Worm (Caenorhabditis elegans) whole organism, L1 larva: ENCODE data around the gene rmh-2.

Experiments
- C04F5.9 ChIP-seq: sonication (generic microtip); optimal IDR thresholded peaks from 2 replicates; lab custom pipeline; 2016; ENCODE audit warnings: missing genetic modification characterization, missing compliant biosample characterization
- ama-1 ChIP-seq: fragments of 150-350 bp; optimal IDR thresholded peaks from 2 replicates; lab custom pipeline; 2014
- ceh-90 ChIP-seq: sonication (generic microtip); optimal IDR thresholded peaks from 2 replicates; lab custom pipeline; 2016; ENCODE audit warnings: missing genetic modification characterization, missing compliant biosample characterization
- efl-3 ChIP-seq: fragments of 200-800 bp; sonication (Bioruptor generic); optimal IDR thresholded peaks from 2 replicates; lab custom pipeline; 2018; ENCODE audit warnings: mild to moderate bottlenecking, missing genetic modification characterization, missing compliant biosample characterization
- egl-13 ChIP-seq: sonication (generic microtip); optimal IDR thresholded peaks from 2 replicates; lab custom pipeline; 2016; ENCODE audit warnings: missing genotype, missing genetic modification reagents, missing genetic modification characterization, missing compliant biosample characterization
- ets-5 ChIP-seq: fragments of 200-800 bp; sonication (Bioruptor generic); IDR thresholded peaks from 2 replicates; pipeline ENCODE4 v1.3.6; 2022; ENCODE audit warnings: missing genetic modification characterization, missing compliant biosample characterization
- irx-1 ChIP-seq: sonication (generic microtip); optimal IDR thresholded peaks from 2 replicates; lab custom pipeline; 2016; ENCODE audit warnings: missing genetic modification characterization, missing compliant biosample characterization
- jun-1 ChIP-seq: fragments of 150-350 bp; optimal IDR thresholded peaks from 2 replicates; lab custom pipeline; 2014; ENCODE audit warnings: missing biosample characterization, missing genetic modification reagents, missing genetic modification characterization
- lin-14 ChIP-seq: fragments of 200-800 bp; sonication (Bioruptor generic); optimal IDR thresholded peaks from 2 replicates; lab custom pipeline; 2018; ENCODE audit warnings: mild to moderate bottlenecking, missing genetic modification characterization, moderate library complexity, missing compliant biosample characterization
- lin-39 ChIP-seq: fragments of 150-350 bp; optimal IDR thresholded peaks from 2 replicates; lab custom pipeline; 2014; ENCODE audit warnings: missing biosample characterization, missing genetic modification reagents, missing genetic modification characterization
- mef-2 ChIP-seq: fragments of 150-350 bp; optimal IDR thresholded peaks from 2 replicates; lab custom pipeline; 2014; ENCODE audit warnings: missing biosample characterization, missing genetic modification characterization
- nhr-11 ChIP-seq: fragments of 150-350 bp; optimal IDR thresholded peaks from 2 replicates; lab custom pipeline; 2014; ENCODE audit warnings: missing biosample characterization, missing genetic modification characterization
- nhr-20 ChIP-seq: sonication (generic microtip); optimal IDR thresholded peaks from 2 replicates; lab custom pipeline; 2016; ENCODE audit warnings: mild to moderate bottlenecking, missing genetic modification characterization, missing compliant biosample characterization
- nhr-76 ChIP-seq: sonication (generic microtip); optimal IDR thresholded peaks from 2 replicates; lab custom pipeline; 2017; ENCODE audit warnings: missing biosample characterization, missing genetic modification characterization
- nhr-84 ChIP-seq: sonication (generic microtip); optimal IDR thresholded peaks from 2 replicates; lab custom pipeline; 2017; ENCODE audit warnings: missing biosample characterization, missing genetic modification characterization
- pqm-1 ChIP-seq: sonication (generic microtip); optimal IDR thresholded peaks from 3 replicates; lab custom pipeline; 2017; ENCODE audit warnings: missing biosample characterization, missing genetic modification characterization
- skn-1 ChIP-seq: fragments of 150-350 bp; optimal IDR thresholded peaks from 2 replicates; lab custom pipeline; 2014; ENCODE audit warnings: missing biosample characterization, missing genetic modification characterization
- sox-4 ChIP-seq: sonication (generic microtip); optimal IDR thresholded peaks from 2 replicates; lab custom pipeline; 2016; ENCODE audit warnings: missing genetic modification characterization, missing compliant biosample characterization
- tbx-2 ChIP-seq: sonication (generic microtip); optimal IDR thresholded peaks from 2 replicates; lab custom pipeline; 2016; ENCODE audit warnings: missing genetic modification characterization, missing compliant biosample characterization
- unc-30 ChIP-seq: sonication (generic microtip); optimal IDR thresholded peaks from 2 replicates; lab custom pipeline; 2017; ENCODE audit warnings: missing biosample characterization, missing genetic modification characterization
- zag-1 ChIP-seq: fragments of 150-350 bp; optimal IDR thresholded peaks from 2 replicates; lab custom pipeline; 2014; ENCODE audit warnings: missing biosample characterization, missing genetic modification characterization
- ztf-11 ChIP-seq, 2 experiments: sonication (generic microtip); optimal IDR thresholded peaks; 2 replicates each; lab custom pipeline; 2016 to 2017; ENCODE audit warnings: missing genetic modification characterization in 2 of 2, missing biosample characterization in 1 of 2, missing compliant biosample characterization in 1 of 2

rmh-2 gene

ce11 chrV:9879867-9880266, 50.7 kb downstream of the rmh-2 start, which contains the start of gene sdz-31 (continued):
- TF ChIP-seq C04F5.9 (tag; lab: Kevin White, UChicago) (no peak), ets-5 (GFP tag; lab: Robert Waterston, UW) (no peak), nhr-76 (no peak), unc-30 (tag; lab: Kevin White, UChicago) (no peak)

ce11 chrV:9879404-9879803, 51.2 kb downstream of the rmh-2 start, which contains the start of gene srab-26:
Gene srab-26 (minus strand): TSS chrV:9879504.
- TF ChIP-seq zag-1 (tag; lab: Kevin White, UChicago): no peak
- TF ChIP-seq egl-13 (tag; lab: Kevin White, UChicago): no peak
- no peak for TF ChIP-seq lin-39 (tag; lab: Kevin White, UChicago)
- no peak for TF ChIP-seq nhr-84 (tag; lab: Kevin White, UChicago)
- no peak for TF ChIP-seq ama-1 (lab: Kevin White, UChicago)
- no peak for TF ChIP-seq pqm-1 (tag; lab: Kevin White, UChicago)
- no peak for TF ChIP-seq skn-1
- no peak for TF ChIP-seq ztf-11 (tag; optimal IDR thresholded peaks at IDR 0.05; lab: Kevin White, UChicago)
- TF ChIP-seq lin-14 (GFP tag; lab: Kevin White, UChicago): no peak
- TF ChIP-seq jun-1 (tag; lab: Kevin White, UChicago): no peak
- no peak for TF ChIP-seq nhr-76
- TF ChIP-seq ets-5 (GFP tag; lab: Robert Waterston, UW): no peak
- no peak for TF ChIP-seq tbx-2 (tag; lab: Kevin White, UChicago)
- no peak for TF ChIP-seq efl-3 (GFP tag; lab: Kevin White, UChicago)
- TF ChIP-seq sox-4: no peak
- TF ChIP-seq mef-2 (tag; lab: Kevin White, UChicago): no peak
- TF ChIP-seq irx-1 (tag; lab: Kevin White, UChicago): no peak
- no peak for TF ChIP-seq ceh-90
- no peak for TF ChIP-seq nhr-20
- TF ChIP-seq nhr-11 (tag; lab: Kevin White, UChicago): no peak
